Worm (Caenorhabditis elegans) whole organism, L2 larva: ENCODE results near the gene R07E5.4.

Experiments
- aly-2 ChIP-seq: fragments of 150-350 bp; optimal IDR thresholded peaks from 2 replicates; lab custom pipeline; 2014; ENCODE audit warnings: missing biosample characterization, missing genetic modification characterization
- ama-1 ChIP-seq: fragments of 150-350 bp; optimal IDR thresholded peaks from 2 replicates; lab custom pipeline; 2018; ENCODE audit warnings: inconsistent platforms
- ceh-82 ChIP-seq: fragments of 150-350 bp; optimal IDR thresholded peaks from 2 replicates; lab custom pipeline; 2014; ENCODE audit warnings: missing biosample characterization, missing genetic modification characterization
- fos-1 ChIP-seq: fragments of 150-350 bp; optimal IDR thresholded peaks from 2 replicates; lab custom pipeline; 2014; ENCODE audit warnings: missing biosample characterization, missing genetic modification characterization
- lin-11 ChIP-seq: fragments of 150-350 bp; sonication (generic microtip); optimal IDR thresholded peaks from 2 replicates; lab custom pipeline; 2014; ENCODE audit warnings: missing biosample characterization, missing genetic modification characterization, inconsistent platforms, mixed read lengths
- lin-13 ChIP-seq: fragments of 150-350 bp; optimal IDR thresholded peaks from 2 replicates; lab custom pipeline; 2014; ENCODE audit warnings: missing biosample characterization, missing genetic modification reagents, missing genetic modification characterization
- lsy-2 ChIP-seq, 2 experiments: fragments of 150-350 bp in 1 of 2; sonication (generic microtip) in 1 of 2; optimal IDR thresholded peaks; 2 replicates each; lab custom pipeline; 2014 to 2017; ENCODE audit warnings: missing biosample characterization in 2 of 2, missing genetic modification characterization in 2 of 2
- nhr-237 ChIP-seq: fragments of 150-350 bp; optimal IDR thresholded peaks from 2 replicates; lab custom pipeline; 2014; ENCODE audit warnings: missing biosample characterization, missing genetic modification characterization
- nhr-25 ChIP-seq: fragments of 150-350 bp; sonication (generic microtip); optimal IDR thresholded peaks from 3 replicates; lab custom pipeline; 2014; ENCODE audit warnings: missing biosample characterization, missing genetic modification characterization
- sma-9 ChIP-seq, 2 experiments: fragments of 150-350 bp in 1 of 2; sonication (generic microtip) in 1 of 2; optimal IDR thresholded peaks; 2 replicates each; lab custom pipeline; 2014 to 2016; ENCODE audit warnings: missing genetic modification characterization in 2 of 2, mild to moderate bottlenecking in 1 of 2, missing biosample characterization in 1 of 2, missing compliant biosample characterization in 1 of 2, missing genetic modification reagents in 1 of 2, moderate library complexity in 1 of 2
- unc-62 ChIP-seq: fragments of 150-350 bp; optimal IDR thresholded peaks from 2 replicates; lab custom pipeline; 2014; ENCODE audit warnings: missing biosample characterization, missing genetic modification reagents, missing genetic modification characterization

ce11 chrIII:4359208-4359607, 35.4 kb upstream of the R07E5.4 start:
- TF ChIP-seq lin-11 (no peak), unc-62 (no peak), ceh-82 (no peak), sma-9 (GFP tag; optimal IDR thresholded peaks at IDR 0.05; lab: Kevin White, UChicago) (no peak), sma-9 (tag; optimal IDR thresholded peaks at IDR 0.05; lab: Kevin White, UChicago) (no peak), lsy-2 (tag; optimal IDR thresholded peaks at IDR 0.05; lab: Kevin White, UChicago) (peak in 1 of 2 experiments; percentile 2), nhr-237 (tag; lab: Kevin White, UChicago) (no peak), nhr-25 (tag; lab: Kevin White, UChicago) (no peak), lin-13 (no peak), ama-1 (lab: Kevin White, UChicago) (no peak), fos-1 (no peak), aly-2 (tag; lab: Kevin White, UChicago) (no peak)
